Fruit fly (Drosophila melanogaster) whole organism, pupa: ENCODE results near the gene CG11350.

ENCODE experiments used
- CG10348 ChIP-seq: fragments of 200-800 bp; sonication (Bioruptor generic); IDR thresholded peaks from 2 replicates; pipeline ENCODE4 v1.3.6; 2022; ENCODE audit warnings: missing biosample characterization, missing genetic modification characterization
- CG12605 ChIP-seq: fragments of 200-800 bp; sonication (Bioruptor generic); IDR thresholded peaks from 2 replicates; pipeline ENCODE4 v1.3.6; 2022; ENCODE audit warnings: missing biosample characterization, missing genetic modification characterization
- CG14655 ChIP-seq: fragments of 200-800 bp; sonication (Bioruptor generic); optimal IDR thresholded peaks from 3 replicates; lab custom pipeline; 2017; ENCODE audit warnings: mild to moderate bottlenecking, missing biosample characterization, missing genetic modification reagents, missing genetic modification characterization
- CG17806 ChIP-seq: fragments of 200-800 bp; sonication (Bioruptor generic); optimal IDR thresholded peaks from 2 replicates; lab custom pipeline; 2018; ENCODE audit warnings: missing biosample characterization, mild to moderate bottlenecking, missing genetic modification characterization, moderate library complexity
- CG4496 ChIP-seq: fragments of 200-800 bp; sonication (Bioruptor generic); IDR thresholded peaks from 3 replicates; pipeline ENCODE4 v1.3.6; 2022; ENCODE audit warnings: missing biosample characterization, missing genetic modification characterization
- CG8159 ChIP-seq: fragments of 200-800 bp; sonication (Bioruptor generic); optimal IDR thresholded peaks from 3 replicates; lab custom pipeline; 2018; ENCODE audit warnings: missing biosample characterization, mild to moderate bottlenecking, missing genetic modification characterization, moderate library complexity
- Ets98B ChIP-seq: fragments of 200-800 bp; sonication (Bioruptor generic); IDR thresholded peaks from 2 replicates; pipeline ENCODE4 v1.3.6; 2022; ENCODE audit warnings: missing biosample characterization, missing genetic modification characterization
- Pif1A ChIP-seq: fragments of 200-800 bp; sonication (Bioruptor generic); optimal IDR thresholded peaks from 3 replicates; lab custom pipeline; 2016; ENCODE audit warnings: missing biosample characterization, missing genetic modification characterization
- Snoo ChIP-seq: fragments of 200-800 bp; sonication (Bioruptor generic); optimal IDR thresholded peaks from 3 replicates; lab custom pipeline; 2017; ENCODE audit warnings: missing biosample characterization, mild to moderate bottlenecking, missing genetic modification characterization, inconsistent platforms
- rn ChIP-seq: fragments of 200-800 bp; sonication (Bioruptor generic); IDR thresholded peaks from 2 replicates; pipeline ENCODE4 v1.3.6; 2022; ENCODE audit warnings: missing biosample characterization, missing genetic modification characterization

DNA sequence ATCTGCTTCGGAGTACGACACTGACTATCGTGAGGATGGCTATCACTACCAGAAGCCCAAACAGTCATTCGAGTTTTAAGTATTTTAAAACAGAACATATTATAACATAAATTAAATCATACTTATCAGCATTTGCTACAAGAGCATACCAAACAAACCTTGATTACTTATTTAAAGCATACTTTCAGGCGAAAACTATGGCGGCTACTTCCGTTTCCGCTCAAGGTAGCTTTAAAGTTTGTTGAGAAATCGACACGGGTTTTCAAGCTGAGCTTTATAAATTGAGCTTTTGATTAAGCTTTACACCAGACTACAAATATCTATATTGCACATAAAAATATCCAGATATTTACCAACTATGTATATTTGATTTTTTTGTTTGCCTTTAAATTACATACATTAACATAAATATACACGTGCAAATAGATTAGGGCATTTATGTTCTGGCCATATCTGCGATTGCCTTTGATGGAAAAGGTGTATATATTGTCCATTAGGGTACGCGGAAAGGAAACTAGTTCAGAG is 7.6 kb upstream of the CG11350 start:
- peak; percentile 25 for TF ChIP-seq CG14655
- TF ChIP-seq Snoo (tag; lab: Kevin White, UChicago), result no peak
- TF ChIP-seq Ets98B, result peak; percentile 61
- no peak for TF ChIP-seq CG17806 (tag; lab: Kevin White, UChicago)
- TF ChIP-seq Pif1A, result peak; percentile 66
- TF ChIP-seq rn (GFP tag; lab: Robert Waterston, UW), result no peak
- TF ChIP-seq CG8159 (tag; lab: Kevin White, UChicago), result peak; percentile 20
- TF ChIP-seq CG12605, result peak; percentile 20; the same call in 1 of the 2 replicates
- TF ChIP-seq CG4496 (GFP tag; lab: Robert Waterston, UW), result peak; percentile 96
- no peak for TF ChIP-seq CG10348 (GFP tag; lab: Robert Waterston, UW)
